Comparison of ENCODE assay signal across 3 worm cellular contexts in the genomic region with DNA sequence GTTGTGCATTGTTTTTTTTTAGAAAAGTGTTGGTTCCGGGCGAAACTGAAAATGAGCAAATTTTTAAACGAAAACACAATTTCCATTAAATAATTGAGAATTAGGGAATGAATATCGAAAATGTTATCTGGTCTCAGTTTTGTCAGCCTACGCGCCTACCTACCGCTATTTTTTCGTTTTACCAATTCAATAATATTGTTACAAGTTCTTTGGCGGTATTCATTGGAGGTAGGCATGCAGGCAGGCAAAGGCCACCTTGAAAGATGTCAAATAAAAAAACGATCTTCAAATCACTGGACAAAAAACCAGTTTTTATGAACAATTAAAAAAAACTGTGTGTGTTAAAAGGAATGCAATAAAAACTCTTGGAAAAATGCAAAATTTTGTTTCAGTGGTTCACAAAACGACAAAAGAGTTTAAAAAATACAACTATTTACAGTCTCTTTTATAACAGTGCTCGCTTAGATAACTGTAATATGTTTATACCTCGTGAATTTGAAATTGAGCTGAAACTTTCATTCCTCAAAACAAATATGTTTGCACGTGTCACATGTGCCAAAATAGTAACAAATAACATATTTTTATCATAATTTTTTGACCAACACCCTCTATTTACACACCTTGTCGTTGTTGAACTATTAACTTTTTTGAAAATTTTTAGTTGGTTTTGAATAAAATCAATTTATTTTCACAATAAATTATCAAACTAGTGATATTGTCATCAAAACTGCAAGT.
A peak's percentile ranks its signal among the peaks of the same experiment; 100 is the strongest.
TF ChIP-seq lines count a peak whose summit lies in the region.

A gene (minus strand): TSS at position 51 of the 735 bp plus-strand sequence.

TF ChIP-seq in whole organism, L1 larva, 84 proteins besides CTCF, POLR2A, EP300 and RAD21:
- no peak for TF ChIP-seq aha-1 (tag; optimal IDR thresholded peaks at IDR 0.05; lab: Kevin White, UChicago)
- TF ChIP-seq unc-130 (tag; optimal IDR thresholded peaks at IDR 0.05; lab: Kevin White, UChicago), result no peak
- TF ChIP-seq efl-1 (optimal IDR thresholded peaks at IDR 0.05; lab: Kevin White, UChicago), result no peak
- TF ChIP-seq efl-1 (GFP tag; optimal IDR thresholded peaks at IDR 0.05 in 1 of 2; lab: Kevin White, UChicago), result peak in 1 of 2 experiments; percentile 21
- no peak for TF ChIP-seq ceh-8 (GFP tag; optimal IDR thresholded peaks at IDR 0.05; lab: Kevin White, UChicago)
- no peak for TF ChIP-seq alr-1 (tag; optimal IDR thresholded peaks at IDR 0.05; lab: Kevin White, UChicago; ENCODE audit: borderline replicate concordance)
- no peak for TF ChIP-seq nhr-11 (tag; optimal IDR thresholded peaks at IDR 0.05; lab: Kevin White, UChicago)
- TF ChIP-seq elt-2 (tag; optimal IDR thresholded peaks at IDR 0.05; lab: Kevin White, UChicago), result peak; percentile 64
- peak in 1 of 2 experiments; percentile 30 for TF ChIP-seq lin-35 (GFP tag; optimal IDR thresholded peaks at IDR 0.05; lab: Kevin White, UChicago)
- TF ChIP-seq isw-1 (GFP tag; IDR thresholded peaks at IDR 0.05; lab: Robert Waterston, UW), result no peak

TF ChIP-seq in whole organism, L3 larva, 47 proteins besides CTCF, POLR2A, EP300 and RAD21:
- TF ChIP-seq pha-4 (tag; optimal IDR thresholded peaks at IDR 0.05; lab: Kevin White, UChicago) (peak; percentile 87), lsy-12 (tag; optimal IDR thresholded peaks at IDR 0.05; lab: Kevin White, UChicago) (no peak), pqm-1 (tag; optimal IDR thresholded peaks at IDR 0.05; lab: Kevin White, UChicago) (peak; percentile 9), egl-27 (tag; optimal IDR thresholded peaks at IDR 0.05; lab: Kevin White, UChicago) (no peak), elt-2 (tag; optimal IDR thresholded peaks at IDR 0.05; lab: Kevin White, UChicago) (peak; percentile 36), lin-15B (tag; optimal IDR thresholded peaks at IDR 0.05; lab: Kevin White, UChicago) (no peak)

TF ChIP-seq in whole organism, L4 larva, 104 proteins besides CTCF, POLR2A, EP300 and RAD21:
- TF ChIP-seq nhr-10 (tag; optimal IDR thresholded peaks at IDR 0.05; lab: Kevin White, UChicago), result no peak
- no peak for TF ChIP-seq ZK337.2 (GFP tag; IDR thresholded peaks at IDR 0.05; lab: Robert Waterston, UW)
- TF ChIP-seq mdt-29 (GFP tag; IDR thresholded peaks at IDR 0.05; lab: Robert Waterston, UW), result no peak
- TF ChIP-seq lin-1 (GFP tag; IDR thresholded peaks at IDR 0.05; lab: Robert Waterston, UW), result no peak
- no peak for TF ChIP-seq nhr-48 (tag; optimal IDR thresholded peaks at IDR 0.05; lab: Kevin White, UChicago)
- no peak for TF ChIP-seq attf-4 (tag; optimal IDR thresholded peaks at IDR 0.05; lab: Kevin White, UChicago)
- no peak for TF ChIP-seq set-16 (GFP tag; IDR thresholded peaks at IDR 0.05; lab: Robert Waterston, UW)
- TF ChIP-seq dve-1 (tag; optimal IDR thresholded peaks at IDR 0.05; lab: Kevin White, UChicago; ENCODE audit: insufficient read depth), result peak; percentile 5
- no peak for TF ChIP-seq daf-16 (GFP tag; optimal IDR thresholded peaks at IDR 0.05; lab: Kevin White, UChicago)
- peak; percentile 66 for TF ChIP-seq daf-16 (tag; optimal IDR thresholded peaks at IDR 0.05; lab: Kevin White, UChicago)
- no peak for TF ChIP-seq ctbp-1 (GFP tag; IDR thresholded peaks at IDR 0.05; lab: Robert Waterston, UW)
- TF ChIP-seq F44E2.7 (GFP tag; IDR thresholded peaks at IDR 0.05; lab: Robert Waterston, UW), result no peak
